Worm (Caenorhabditis elegans) whole organism, young adult: ENCODE measurements around the gene del-8.

ENCODE experiments used
- B0035.1 ChIP-seq: sonication (generic microtip); optimal IDR thresholded peaks from 2 replicates; lab custom pipeline; 2016; ENCODE audit warnings: missing genetic modification characterization, mild to moderate bottlenecking, missing compliant biosample characterization, missing genotype, missing genetic modification reagents
- B0261.1 ChIP-seq: sonication (generic microtip); optimal IDR thresholded peaks from 2 replicates; lab custom pipeline; 2016; ENCODE audit warnings: mild to moderate bottlenecking, missing genetic modification characterization, moderate library complexity, missing compliant biosample characterization
- C17E4.6 ChIP-seq: fragments of 200-800 bp; sonication (Bioruptor generic); IDR thresholded peaks from 2 replicates; pipeline ENCODE4 v1.3.6; 2022; ENCODE audit warnings: missing genetic modification reagents, missing genetic modification characterization, missing compliant biosample characterization
- F10E7.11 ChIP-seq: sonication (generic microtip); optimal IDR thresholded peaks from 2 replicates; lab custom pipeline; 2017; ENCODE audit warnings: mild to moderate bottlenecking, missing genetic modification characterization, moderate library complexity, missing compliant biosample characterization
- F39B2.1 ChIP-seq: fragments of 200-800 bp; sonication (Bioruptor generic); IDR thresholded peaks from 2 replicates; pipeline ENCODE4 v1.3.6; 2022; ENCODE audit warnings: missing genetic modification reagents, missing genetic modification characterization, missing compliant biosample characterization
- F55B11.4 ChIP-seq: sonication (generic microtip); optimal IDR thresholded peaks from 2 replicates; lab custom pipeline; 2016; ENCODE audit warnings: missing compliant biosample characterization, missing genetic modification characterization, borderline replicate concordance; ENCODE audit not compliant: insufficient read depth
- T07F8.4 ChIP-seq: sonication (generic microtip); optimal IDR thresholded peaks from 2 replicates; lab custom pipeline; 2016; ENCODE audit warnings: mild to moderate bottlenecking, missing genetic modification characterization, moderate library complexity, missing compliant biosample characterization
- Y67H2A.10 ChIP-seq: fragments of 200-800 bp; sonication (Bioruptor generic); conservative IDR thresholded peaks from 2 replicates; pipeline ENCODE4 v1.3.6; 2022; ENCODE audit warnings: missing genetic modification reagents, missing genetic modification characterization, missing compliant biosample characterization
- Y79H2A.3 ChIP-seq: fragments of 200-800 bp; sonication (Bioruptor generic); conservative IDR thresholded peaks from 2 replicates; pipeline ENCODE4 v1.3.6; 2022; ENCODE audit warnings: missing genetic modification reagents, missing genetic modification characterization, missing compliant biosample characterization
- aptf-2 ChIP-seq: fragments of 200-800 bp; sonication (Bioruptor generic); conservative IDR thresholded peaks from 2 replicates; pipeline ENCODE4 v1.3.6; 2022; ENCODE audit warnings: missing genetic modification reagents, missing genetic modification characterization, missing compliant biosample characterization
- atf-7 ChIP-seq: sonication (generic microtip); optimal IDR thresholded peaks from 2 replicates; lab custom pipeline; 2017; ENCODE audit warnings: mild to moderate bottlenecking, missing genetic modification characterization, missing compliant biosample characterization
- athp-1 ChIP-seq: sonication (generic microtip); optimal IDR thresholded peaks from 2 replicates; lab custom pipeline; 2017; ENCODE audit warnings: mild to moderate bottlenecking, missing genetic modification characterization, missing compliant biosample characterization
- attf-5 ChIP-seq: fragments of 200-800 bp; sonication (Bioruptor generic); optimal IDR thresholded peaks from 2 replicates; lab custom pipeline; 2018; ENCODE audit warnings: mild to moderate bottlenecking, missing genetic modification characterization, missing compliant biosample characterization
- bed-2 ChIP-seq: fragments of 200-800 bp; sonication (Bioruptor generic); IDR thresholded peaks from 2 replicates; pipeline ENCODE4 v1.3.6; 2022; ENCODE audit warnings: missing genetic modification reagents, missing genetic modification characterization, missing compliant biosample characterization
- cebp-1 ChIP-seq, 2 experiments: fragments of 200-800 bp in 1 of 2; sonication (Bioruptor generic) in 1 of 2; sonication (generic microtip) in 1 of 2; IDR thresholded peaks in 1 of 2; optimal IDR thresholded peaks in 1 of 2; 2 replicates each; pipeline versions ENCODE4 v1.3.6 to Lab custom; 2017 to 2022; ENCODE audit warnings: missing compliant biosample characterization in 2 of 2, missing genetic modification characterization in 2 of 2, mild to moderate bottlenecking in 1 of 2, missing genetic modification reagents in 1 of 2, moderate library complexity in 1 of 2
- cebp-2 ChIP-seq: fragments of 200-800 bp; sonication (Bioruptor generic); IDR thresholded peaks from 2 replicates; pipeline ENCODE4 v1.3.6; 2022; ENCODE audit warnings: missing genetic modification characterization, missing compliant biosample characterization
- ceh-58 ChIP-seq: fragments of 200-800 bp; sonication (Bioruptor generic); IDR thresholded peaks from 2 replicates; pipeline ENCODE4 v1.3.6; 2022; ENCODE audit warnings: missing genetic modification characterization, missing compliant biosample characterization
- die-1 ChIP-seq: sonication (generic microtip); optimal IDR thresholded peaks from 2 replicates; lab custom pipeline; 2016; ENCODE audit warnings: missing genotype, mild to moderate bottlenecking, missing genetic modification characterization, missing compliant biosample characterization
- egl-44 ChIP-seq: fragments of 200-800 bp; sonication (Bioruptor generic); IDR thresholded peaks from 2 replicates; pipeline ENCODE4 v1.3.6; 2022; ENCODE audit warnings: missing genetic modification reagents, missing genetic modification characterization, missing compliant biosample characterization
- egrh-3 ChIP-seq: fragments of 200-800 bp; sonication (Bioruptor generic); IDR thresholded peaks from 2 replicates; pipeline ENCODE4 v1.3.6; 2022; ENCODE audit warnings: missing genetic modification reagents, missing genetic modification characterization, missing compliant biosample characterization
- ekl-4 ChIP-seq: fragments of 200-800 bp; sonication (Bioruptor generic); IDR thresholded peaks from 2 replicates; pipeline ENCODE4 v1.3.6; 2022; ENCODE audit warnings: missing genetic modification reagents, missing genetic modification characterization, missing compliant biosample characterization
- fkh-3 ChIP-seq: sonication (generic microtip); optimal IDR thresholded peaks from 2 replicates; lab custom pipeline; 2016; ENCODE audit warnings: mild to moderate bottlenecking, missing genetic modification characterization, missing compliant biosample characterization
- him-1 ChIP-seq: sonication (generic microtip); optimal IDR thresholded peaks from 2 replicates; lab custom pipeline; 2016; ENCODE audit warnings: missing genotype, missing genetic modification reagents, missing genetic modification characterization, missing compliant biosample characterization
- hlh-26 ChIP-seq: fragments of 200-800 bp; sonication (Bioruptor generic); conservative IDR thresholded peaks from 2 replicates; pipeline ENCODE4 v1.3.6; 2022; ENCODE audit warnings: missing genetic modification reagents, missing genetic modification characterization, missing compliant biosample characterization
- hmg-1.2 ChIP-seq: fragments of 200-800 bp; sonication (Bioruptor generic); IDR thresholded peaks from 2 replicates; pipeline ENCODE4 v1.3.6; 2022; ENCODE audit warnings: missing genetic modification reagents, missing genetic modification characterization, missing compliant biosample characterization
- hmg-20 ChIP-seq: fragments of 200-800 bp; sonication (Bioruptor generic); IDR thresholded peaks from 2 replicates; pipeline ENCODE4 v1.3.6; 2022; ENCODE audit warnings: missing genetic modification reagents, missing genetic modification characterization, missing compliant biosample characterization
- lin-26 ChIP-seq: fragments of 200-800 bp; sonication (Bioruptor generic); IDR thresholded peaks from 2 replicates; pipeline ENCODE4 v1.3.6; 2022; ENCODE audit warnings: missing genetic modification reagents, missing genetic modification characterization, missing compliant biosample characterization
- lin-35 ChIP-seq, 3 experiments: fragments of 150-350 bp in 2 of 3; sonication (generic microtip) in 1 of 3; optimal IDR thresholded peaks; 2 replicates each; lab custom pipeline; 2014 to 2018; ENCODE audit warnings: missing biosample characterization in 3 of 3, missing genetic modification characterization in 3 of 3, missing genetic modification reagents in 3 of 3
- madf-6 ChIP-seq: fragments of 200-800 bp; sonication (Bioruptor generic); IDR thresholded peaks from 2 replicates; pipeline ENCODE4 v1.3.6; 2022; ENCODE audit warnings: missing genetic modification reagents, missing genetic modification characterization, missing compliant biosample characterization
- mes-4 ChIP-seq: sonication (generic microtip); optimal IDR thresholded peaks from 2 replicates; lab custom pipeline; 2016; ENCODE audit warnings: missing genotype, missing genetic modification characterization, missing compliant biosample characterization
- nfyb-1 ChIP-seq: fragments of 200-800 bp; sonication (Bioruptor generic); IDR thresholded peaks from 2 replicates; pipeline ENCODE4 v1.3.6; 2022; ENCODE audit warnings: missing genetic modification reagents, missing genetic modification characterization, missing compliant biosample characterization
- nhr-179 ChIP-seq: sonication (generic microtip); optimal IDR thresholded peaks from 2 replicates; lab custom pipeline; 2016; ENCODE audit warnings: mild to moderate bottlenecking, missing genetic modification characterization, missing compliant biosample characterization
- nhr-27 ChIP-seq: fragments of 200-800 bp; sonication (Bioruptor generic); optimal IDR thresholded peaks from 2 replicates; lab custom pipeline; 2018; ENCODE audit warnings: mild to moderate bottlenecking, missing genetic modification characterization, moderate library complexity, missing compliant biosample characterization
- nhr-80 ChIP-seq: sonication (generic microtip); optimal IDR thresholded peaks from 2 replicates; lab custom pipeline; 2016; ENCODE audit warnings: missing genetic modification characterization, missing compliant biosample characterization
- pbrm-1 ChIP-seq: fragments of 200-800 bp; sonication (Bioruptor generic); IDR thresholded peaks from 2 replicates; pipeline ENCODE4 v1.3.6; 2022; ENCODE audit warnings: missing genetic modification reagents, missing genetic modification characterization, missing compliant biosample characterization
- pha-4 ChIP-seq: fragments of 150-350 bp; sonication (generic microtip); optimal IDR thresholded peaks from 2 replicates; lab custom pipeline; 2014; ENCODE audit warnings: missing biosample characterization, missing genetic modification reagents, missing genetic modification characterization
- rcor-1 ChIP-seq: fragments of 200-800 bp; sonication (Bioruptor generic); IDR thresholded peaks from 2 replicates; pipeline ENCODE4 v1.3.6; 2022; ENCODE audit warnings: missing genetic modification reagents, missing genetic modification characterization, missing compliant biosample characterization
- repo-1 ChIP-seq: sonication (generic microtip); optimal IDR thresholded peaks from 2 replicates; lab custom pipeline; 2017; ENCODE audit warnings: mild to moderate bottlenecking, missing genetic modification characterization, missing compliant biosample characterization
- snpc-1.3 ChIP-seq: sonication (generic microtip); optimal IDR thresholded peaks from 2 replicates; lab custom pipeline; 2017; ENCODE audit warnings: missing genetic modification characterization, mild to moderate bottlenecking, missing compliant biosample characterization, antibody characterized with exemption, moderate library complexity, missing genotype, missing genetic modification reagents; ENCODE audit not compliant: insufficient read depth
- snpc-4 ChIP-seq, 5 experiments: fragments of 150-350 bp in 1 of 5; sonication (generic microtip) in 4 of 5; optimal IDR thresholded peaks; 2 replicates each; lab custom pipeline; 2014 to 2018; ENCODE audit warnings: missing genetic modification characterization in 5 of 5, missing biosample characterization in 3 of 5, antibody characterized with exemption in 2 of 5, mild to moderate bottlenecking in 2 of 5, missing compliant biosample characterization in 2 of 5, missing genotype in 2 of 5, moderate library complexity in 2 of 5, missing genetic modification reagents in 1 of 5
- somi-1 ChIP-seq: fragments of 200-800 bp; sonication (Bioruptor generic); optimal IDR thresholded peaks from 2 replicates; lab custom pipeline; 2018; ENCODE audit warnings: mild to moderate bottlenecking, missing genetic modification characterization, missing compliant biosample characterization
- sptf-2 ChIP-seq: fragments of 200-800 bp; sonication (Bioruptor generic); optimal IDR thresholded peaks from 2 replicates; lab custom pipeline; 2018; ENCODE audit warnings: mild to moderate bottlenecking, missing genetic modification characterization, missing compliant biosample characterization
- tbx-9 ChIP-seq: sonication (generic microtip); optimal IDR thresholded peaks from 2 replicates; lab custom pipeline; 2016; ENCODE audit warnings: borderline replicate concordance, missing genetic modification characterization, inconsistent platforms, missing compliant biosample characterization
- xnd-1 ChIP-seq: sonication (generic microtip); optimal IDR thresholded peaks from 2 replicates; lab custom pipeline; 2016; ENCODE audit warnings: missing genotype, missing genetic modification reagents, missing genetic modification characterization, missing compliant biosample characterization
- zfh-2 ChIP-seq: fragments of 200-800 bp; sonication (Bioruptor generic); conservative IDR thresholded peaks from 2 replicates; pipeline ENCODE4 v1.3.6; 2022; ENCODE audit warnings: missing genetic modification reagents, missing genetic modification characterization, missing compliant biosample characterization
- ztf-26 ChIP-seq: sonication (generic microtip); optimal IDR thresholded peaks from 2 replicates; lab custom pipeline; 2017; ENCODE audit warnings: missing genetic modification characterization, missing compliant biosample characterization

The del-8 gene

ce11 chrX:9551112-9551511 is 38.1 kb upstream of the del-8 start (continued):
- no peak for TF ChIP-seq C17E4.6 (GFP tag; lab: Robert Waterston, UW)

- TF ChIP-seq die-1 (tag; lab: Kevin White, UChicago), result no peak
- TF ChIP-seq nhr-179 (tag; lab: Kevin White, UChicago), result no peak
- no peak for TF ChIP-seq cebp-2 (GFP tag; lab: Robert Waterston, UW)
- TF ChIP-seq T07F8.4, result no peak
- TF ChIP-seq C17E4.6 (GFP tag; lab: Robert Waterston, UW), result no peak
- TF ChIP-seq egl-44 (GFP tag; lab: Robert Waterston, UW), result no peak
- no peak for TF ChIP-seq pbrm-1 (GFP tag; lab: Robert Waterston, UW)
- TF ChIP-seq attf-5 (GFP tag; lab: Kevin White, UChicago), result peak; percentile 4
- no peak for TF ChIP-seq ekl-4 (GFP tag; lab: Robert Waterston, UW)
- no peak for TF ChIP-seq cebp-1 (GFP tag; IDR thresholded peaks at IDR 0.05; lab: Robert Waterston, UW)
- TF ChIP-seq cebp-1 (tag; optimal IDR thresholded peaks at IDR 0.05; lab: Kevin White, UChicago), result peak; percentile 4
- no peak for TF ChIP-seq mes-4 (tag; lab: Kevin White, UChicago)
- no peak for TF ChIP-seq madf-6 (GFP tag; lab: Robert Waterston, UW)
- no peak for TF ChIP-seq snpc-4 (GFP tag; optimal IDR thresholded peaks at IDR 0.05; lab: Kevin White, UChicago)
- peak in 1 of 4 experiments; percentile 7 for TF ChIP-seq snpc-4 (tag; optimal IDR thresholded peaks at IDR 0.05; lab: Kevin White, UChicago)
- no peak for TF ChIP-seq repo-1 (tag; lab: Kevin White, UChicago)
- no peak for TF ChIP-seq aptf-2 (GFP tag; lab: Robert Waterston, UW)
- TF ChIP-seq hlh-26 (GFP tag; lab: Robert Waterston, UW), result no peak
- no peak for TF ChIP-seq somi-1 (GFP tag; lab: Kevin White, UChicago)
- TF ChIP-seq zfh-2 (GFP tag; lab: Robert Waterston, UW), result peak; percentile 92
- no peak for TF ChIP-seq B0261.1 (tag; lab: Kevin White, UChicago)
- TF ChIP-seq F39B2.1 (GFP tag; lab: Robert Waterston, UW), result no peak
- TF ChIP-seq ceh-58 (GFP tag; lab: Robert Waterston, UW), result no peak
- peak; percentile 37 for TF ChIP-seq nhr-80
- TF ChIP-seq hmg-1.2 (GFP tag; lab: Robert Waterston, UW), result peak; percentile 53
- TF ChIP-seq F10E7.11 (tag; lab: Kevin White, UChicago), result no peak
- TF ChIP-seq Y79H2A.3 (GFP tag; lab: Robert Waterston, UW), result no peak
- TF ChIP-seq sptf-2 (GFP tag; lab: Kevin White, UChicago), result no peak
- TF ChIP-seq Y67H2A.10 (GFP tag; lab: Robert Waterston, UW), result no peak
- no peak for TF ChIP-seq xnd-1 (tag; lab: Kevin White, UChicago)
- TF ChIP-seq F55B11.4, result no peak
- TF ChIP-seq rcor-1 (GFP tag; lab: Robert Waterston, UW), result no peak
- no peak for TF ChIP-seq him-1
- no peak for TF ChIP-seq bed-2 (GFP tag; lab: Robert Waterston, UW)
- no peak for TF ChIP-seq lin-26
- no peak for TF ChIP-seq atf-7
- no peak for TF ChIP-seq ztf-26 (tag; lab: Kevin White, UChicago)
- TF ChIP-seq B0035.1 (tag; lab: Kevin White, UChicago), result no peak
- no peak for TF ChIP-seq pha-4 (tag; lab: Kevin White, UChicago)
- no peak for TF ChIP-seq hmg-20 (GFP tag; lab: Robert Waterston, UW)
- TF ChIP-seq snpc-1.3 (tag; lab: Kevin White, UChicago), result no peak
- TF ChIP-seq athp-1 (tag; lab: Kevin White, UChicago), result no peak
- no peak for TF ChIP-seq fkh-3
- TF ChIP-seq lin-35 (GFP tag; optimal IDR thresholded peaks at IDR 0.05; lab: Kevin White, UChicago), result no peak
- TF ChIP-seq nfyb-1 (GFP tag; lab: Robert Waterston, UW), result 0 out of 2 replicates have a peak, but pooled peaks have one; percentile 26
- no peak for TF ChIP-seq nhr-27 (tag; lab: Kevin White, UChicago)
- peak; percentile 77 for TF ChIP-seq egrh-3 (GFP tag; lab: Robert Waterston, UW)
- TF ChIP-seq tbx-9 (tag; lab: Kevin White, UChicago), result no peak
Measured at ce11 chrX:9552404-9552803, 36.8 kb upstream of the del-8 start.
